Worm (Caenorhabditis elegans) whole organism, mixed stage, embryonic: Measurements from ENCODE around the gene pph-1.

Experiments
- M03D4.4 ChIP-seq: sonication (generic microtip); optimal IDR thresholded peaks from 2 replicates; lab custom pipeline; 2017; ENCODE audit warnings: mild to moderate bottlenecking, missing genetic modification characterization, missing compliant biosample characterization
- bed-3 ChIP-seq: fragments of 200-800 bp; sonication (Bioruptor generic); optimal IDR thresholded peaks from 3 replicates; lab custom pipeline; 2018; ENCODE audit warnings: mild to moderate bottlenecking, missing genetic modification characterization, moderate library complexity, missing compliant biosample characterization
- blmp-1 ChIP-seq: fragments of 150-350 bp; optimal IDR thresholded peaks from 2 replicates; lab custom pipeline; 2014; ENCODE audit warnings: missing biosample characterization, missing genetic modification characterization
- ceh-39 ChIP-seq: fragments of 150-350 bp; optimal IDR thresholded peaks from 2 replicates; lab custom pipeline; 2014; ENCODE audit warnings: missing biosample characterization, missing genetic modification characterization
- ceh-43 ChIP-seq: fragments of 200-800 bp; sonication (Bioruptor generic); optimal IDR thresholded peaks from 2 replicates; lab custom pipeline; 2018; ENCODE audit warnings: mild to moderate bottlenecking, missing genetic modification characterization, moderate library complexity, missing compliant biosample characterization
- ceh-83 ChIP-seq: fragments of 200-800 bp; sonication (Bioruptor generic); optimal IDR thresholded peaks from 2 replicates; lab custom pipeline; 2018; ENCODE audit warnings: mild to moderate bottlenecking, missing genetic modification characterization, missing compliant biosample characterization
- ces-1 ChIP-seq: fragments of 150-350 bp; optimal IDR thresholded peaks from 2 replicates; lab custom pipeline; 2014; ENCODE audit warnings: missing biosample characterization, missing genetic modification reagents, missing genetic modification characterization
- cnd-1 ChIP-seq: fragments of 200-800 bp; sonication (Bioruptor generic); optimal IDR thresholded peaks from 2 replicates; lab custom pipeline; 2018; ENCODE audit warnings: mild to moderate bottlenecking, missing genetic modification characterization, missing compliant biosample characterization
- drap-1 ChIP-seq: fragments of 200-800 bp; sonication (Bioruptor generic); optimal IDR thresholded peaks from 3 replicates; lab custom pipeline; 2018; ENCODE audit warnings: mild to moderate bottlenecking, missing genetic modification characterization, missing compliant biosample characterization
- elt-1 ChIP-seq: sonication (generic microtip); optimal IDR thresholded peaks from 2 replicates; lab custom pipeline; 2017; ENCODE audit warnings: missing genetic modification characterization, mild to moderate bottlenecking, missing compliant biosample characterization, antibody characterized with exemption, moderate library complexity, borderline replicate concordance; ENCODE audit not compliant: insufficient read depth
- elt-3 ChIP-seq: fragments of 150-350 bp; optimal IDR thresholded peaks from 2 replicates; lab custom pipeline; 2014; ENCODE audit warnings: missing biosample characterization, missing genetic modification characterization
- flh-1 ChIP-seq: fragments of 200-800 bp; sonication (Bioruptor generic); optimal IDR thresholded peaks from 2 replicates; lab custom pipeline; 2018; ENCODE audit warnings: mild to moderate bottlenecking, missing genetic modification characterization, moderate library complexity, missing compliant biosample characterization
- ham-2 ChIP-seq: fragments of 200-800 bp; sonication (Bioruptor generic); optimal IDR thresholded peaks from 2 replicates; lab custom pipeline; 2018; ENCODE audit warnings: mild to moderate bottlenecking, missing genetic modification characterization, missing compliant biosample characterization
- hlh-1 ChIP-seq: fragments of 150-350 bp; optimal IDR thresholded peaks from 2 replicates; lab custom pipeline; 2014; ENCODE audit warnings: missing biosample characterization, missing genetic modification reagents, missing genetic modification characterization
- lin-13 ChIP-seq: fragments of 150-350 bp; optimal IDR thresholded peaks from 2 replicates; lab custom pipeline; 2014; ENCODE audit warnings: missing biosample characterization, missing genetic modification characterization
- lin-32 ChIP-seq: fragments of 200-800 bp; sonication (Bioruptor generic); optimal IDR thresholded peaks from 2 replicates; lab custom pipeline; 2018; ENCODE audit warnings: mild to moderate bottlenecking, missing genetic modification characterization, missing compliant biosample characterization
- lsy-2 ChIP-seq: fragments of 150-350 bp; optimal IDR thresholded peaks from 2 replicates; lab custom pipeline; 2014; ENCODE audit warnings: missing biosample characterization, missing genetic modification characterization
- mab-5 ChIP-seq: fragments of 150-350 bp; optimal IDR thresholded peaks from 2 replicates; lab custom pipeline; 2014; ENCODE audit warnings: missing biosample characterization, missing genetic modification characterization
- mep-1 ChIP-seq: fragments of 150-350 bp; optimal IDR thresholded peaks from 2 replicates; lab custom pipeline; 2017; ENCODE audit warnings: missing biosample characterization, missing genetic modification reagents, missing genetic modification characterization, inconsistent platforms
- mls-2 ChIP-seq: sonication (generic microtip); optimal IDR thresholded peaks from 2 replicates; lab custom pipeline; 2016; ENCODE audit warnings: mild to moderate bottlenecking, missing genetic modification characterization, moderate library complexity, missing compliant biosample characterization
- nhr-12 ChIP-seq: fragments of 150-350 bp; optimal IDR thresholded peaks from 2 replicates; lab custom pipeline; 2014; ENCODE audit warnings: missing biosample characterization, missing genetic modification characterization
- nhr-2 ChIP-seq: fragments of 150-350 bp; optimal IDR thresholded peaks from 2 replicates; lab custom pipeline; 2014; ENCODE audit warnings: missing biosample characterization, missing genetic modification characterization
- nhr-237 ChIP-seq: fragments of 150-350 bp; optimal IDR thresholded peaks from 2 replicates; lab custom pipeline; 2014; ENCODE audit warnings: missing biosample characterization, missing genetic modification characterization
- nhr-28 ChIP-seq: fragments of 150-350 bp; optimal IDR thresholded peaks from 2 replicates; lab custom pipeline; 2014; ENCODE audit warnings: missing biosample characterization, missing genetic modification characterization
- nhr-76 ChIP-seq: sonication (generic microtip); optimal IDR thresholded peaks from 2 replicates; lab custom pipeline; 2017; ENCODE audit warnings: missing biosample characterization, missing genetic modification characterization
- pha-4 ChIP-seq: fragments of 150-350 bp; optimal IDR thresholded peaks from 2 replicates; lab custom pipeline; 2018; ENCODE audit warnings: missing biosample characterization, missing genetic modification reagents, missing genetic modification characterization
- sem-2 ChIP-seq: fragments of 200-800 bp; sonication (Bioruptor generic); optimal IDR thresholded peaks from 2 replicates; lab custom pipeline; 2018; ENCODE audit warnings: mild to moderate bottlenecking, missing genetic modification characterization, missing compliant biosample characterization
- snpc-4 ChIP-seq: fragments of 150-350 bp; optimal IDR thresholded peaks from 2 replicates; lab custom pipeline; 2014; ENCODE audit warnings: missing biosample characterization, missing genetic modification characterization
- sptf-1 ChIP-seq: sonication (generic microtip); optimal IDR thresholded peaks from 2 replicates; lab custom pipeline; 2017; ENCODE audit warnings: mild to moderate bottlenecking, missing genetic modification characterization, moderate library complexity, missing compliant biosample characterization
- tbx-8 ChIP-seq: fragments of 200-800 bp; sonication (Bioruptor generic); optimal IDR thresholded peaks from 2 replicates; lab custom pipeline; 2018; ENCODE audit warnings: mild to moderate bottlenecking, missing genetic modification characterization, moderate library complexity, missing compliant biosample characterization
- unc-120 ChIP-seq: sonication (generic microtip); optimal IDR thresholded peaks from 2 replicates; lab custom pipeline; 2017; ENCODE audit warnings: missing genetic modification characterization, missing compliant biosample characterization; ENCODE audit not compliant: poor library complexity, severe bottlenecking
- unc-39 ChIP-seq: fragments of 150-350 bp; optimal IDR thresholded peaks from 2 replicates; lab custom pipeline; 2014; ENCODE audit warnings: missing biosample characterization, missing genetic modification characterization
- unc-62 ChIP-seq: fragments of 150-350 bp; optimal IDR thresholded peaks from 2 replicates; lab custom pipeline; 2014; ENCODE audit warnings: missing biosample characterization, missing genetic modification reagents, missing genetic modification characterization
- zip-8 ChIP-seq: fragments of 150-350 bp; optimal IDR thresholded peaks from 2 replicates; lab custom pipeline; 2014; ENCODE audit warnings: missing biosample characterization, missing genetic modification characterization
- ztf-11 ChIP-seq: fragments of 150-350 bp; optimal IDR thresholded peaks from 2 replicates; lab custom pipeline; 2014; ENCODE audit warnings: missing biosample characterization, missing genetic modification characterization

Gene pph-1

ce11 chrV:10713704-10714239 is 11.4 kb downstream of the pph-1 start:
- TF ChIP-seq M03D4.4 (tag; lab: Kevin White, UChicago) (no peak), mls-2 (tag; lab: Kevin White, UChicago) (no peak), lin-13 (no peak), sem-2 (no peak), snpc-4 (no peak), nhr-12 (no peak), lin-32 (GFP tag; lab: Kevin White, UChicago) (no peak), nhr-28 (tag; lab: Kevin White, UChicago) (no peak), unc-120 (tag; lab: Kevin White, UChicago) (no peak), ceh-39 (tag; lab: Kevin White, UChicago) (no peak), nhr-76 (tag; lab: Kevin White, UChicago) (no peak), bed-3 (no peak), nhr-237 (no peak), ceh-83 (GFP tag; lab: Kevin White, UChicago) (no peak)

- no peak for TF ChIP-seq nhr-2 (tag; lab: Kevin White, UChicago)
- TF ChIP-seq nhr-76 (tag; lab: Kevin White, UChicago), result no peak
- no peak for TF ChIP-seq ham-2
- no peak for TF ChIP-seq sptf-1 (tag; lab: Kevin White, UChicago)
- TF ChIP-seq zip-8 (tag; lab: Kevin White, UChicago), result no peak
- no peak for TF ChIP-seq ces-1 (GFP tag; lab: Kevin White, UChicago)
- no peak for TF ChIP-seq blmp-1 (tag; lab: Kevin White, UChicago)
- no peak for TF ChIP-seq snpc-4
- no peak for TF ChIP-seq sem-2
- TF ChIP-seq unc-120 (tag; lab: Kevin White, UChicago), result no peak
- no peak for TF ChIP-seq bed-3
- TF ChIP-seq nhr-237, result no peak
- TF ChIP-seq lin-13, result no peak
- no peak for TF ChIP-seq nhr-28 (tag; lab: Kevin White, UChicago)
- no peak for TF ChIP-seq unc-39
- no peak for TF ChIP-seq unc-62 (GFP tag; lab: Kevin White, UChicago)
- no peak for TF ChIP-seq ztf-11 (tag; lab: Kevin White, UChicago)
- no peak for TF ChIP-seq ceh-83 (GFP tag; lab: Kevin White, UChicago)
- TF ChIP-seq tbx-8 (GFP tag; lab: Kevin White, UChicago), result no peak
Measured at ce11 chrV:10714630-10715029, 12.3 kb downstream of the pph-1 start.

ce11 chrV:10715158-10716152 is 13.1 kb downstream of the pph-1 start:
- TF ChIP-seq zip-8 (tag; lab: Kevin White, UChicago) (no peak), ham-2 (peak; percentile 49), pha-4 (no peak), mls-2 (tag; lab: Kevin White, UChicago) (peak; percentile 78), unc-39 (no peak), bed-3 (no peak), M03D4.4 (tag; lab: Kevin White, UChicago) (peak; percentile 2), nhr-237 (peak; percentile 48), lin-32 (GFP tag; lab: Kevin White, UChicago) (no peak), ceh-43 (peak; percentile 55), nhr-28 (tag; lab: Kevin White, UChicago) (no peak), nhr-76 (tag; lab: Kevin White, UChicago) (no peak), flh-1 (no peak), lsy-2 (peak; percentile 19), sem-2 (no peak), drap-1 (GFP tag; lab: Kevin White, UChicago) (peak; percentile 57), blmp-1 (tag; lab: Kevin White, UChicago) (no peak), mab-5 (tag; lab: Kevin White, UChicago) (no peak), tbx-8 (GFP tag; lab: Kevin White, UChicago) (peak; percentile 47), mep-1 (tag; lab: Kevin White, UChicago) (peak; percentile 23), unc-120 (tag; lab: Kevin White, UChicago) (peak; percentile 36), sptf-1 (tag; lab: Kevin White, UChicago) (peak; percentile 85), ceh-83 (GFP tag; lab: Kevin White, UChicago) (peak; percentile 47), snpc-4 (no peak), elt-3 (no peak), nhr-12 (no peak), ces-1 (GFP tag; lab: Kevin White, UChicago) (peak; percentile 68), unc-62 (GFP tag; lab: Kevin White, UChicago) (peak; percentile 52), lin-13 (peak; percentile 58), cnd-1 (tag; lab: Kevin White, UChicago) (peak; percentile 53), ceh-39 (tag; lab: Kevin White, UChicago) (no peak), hlh-1 (tag; lab: Kevin White, UChicago) (peak; percentile 65), nhr-2 (tag; lab: Kevin White, UChicago) (peak; percentile 57), elt-1 (tag; lab: Kevin White, UChicago) (no peak), ztf-11 (tag; lab: Kevin White, UChicago) (no peak)
